Fruit fly (Drosophila melanogaster): Measurements from ENCODE around the gene CG34300.

The CG34300 gene

DNA sequence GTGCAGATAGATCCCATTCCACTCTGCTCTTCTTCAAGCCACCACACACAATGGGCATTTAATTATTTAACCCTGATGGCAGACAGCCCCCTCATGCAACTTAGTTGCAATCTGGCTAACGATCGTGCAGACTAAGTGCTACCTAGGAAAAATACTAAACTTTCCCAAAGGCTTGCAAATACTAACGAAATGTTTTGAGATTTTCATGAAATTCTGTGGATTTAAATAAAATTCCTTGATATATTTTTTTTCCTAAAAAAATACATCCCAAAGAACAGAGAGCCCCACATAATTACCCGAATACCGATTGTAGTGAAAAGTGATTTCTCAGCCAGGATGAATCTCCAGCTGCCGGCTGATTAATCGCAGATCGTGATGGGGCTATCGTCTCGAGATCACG lies 46.9 kb downstream of the CG34300 start:
- TF ChIP-seq toe (GFP tag; optimal IDR thresholded peaks at IDR 0.05) (no peak), Mnt (GFP tag; optimal IDR thresholded peaks at IDR 0.05) (no peak), CG12768 (GFP tag; optimal IDR thresholded peaks at IDR 0.05) (no peak), Clk (GFP tag; optimal IDR thresholded peaks at IDR 0.05) (no peak), cic (GFP tag; optimal IDR thresholded peaks at IDR 0.05) (no peak), CG7101 (tag; optimal IDR thresholded peaks at IDR 0.05) (no peak), bab1 (GFP tag; optimal IDR thresholded peaks at IDR 0.05) (no peak), ovo (GFP tag; optimal IDR thresholded peaks at IDR 0.05) (no peak), CG7045 (GFP tag; optimal IDR thresholded peaks at IDR 0.05) (no peak), CG5204 (GFP tag; optimal IDR thresholded peaks at IDR 0.05) (no peak), CG11617 (GFP tag; optimal IDR thresholded peaks at IDR 0.05) (no peak), Crg-1 (GFP tag; optimal IDR thresholded peaks at IDR 0.05) (no peak), Hr96 (GFP tag; optimal IDR thresholded peaks at IDR 0.05) (no peak)

DNA sequence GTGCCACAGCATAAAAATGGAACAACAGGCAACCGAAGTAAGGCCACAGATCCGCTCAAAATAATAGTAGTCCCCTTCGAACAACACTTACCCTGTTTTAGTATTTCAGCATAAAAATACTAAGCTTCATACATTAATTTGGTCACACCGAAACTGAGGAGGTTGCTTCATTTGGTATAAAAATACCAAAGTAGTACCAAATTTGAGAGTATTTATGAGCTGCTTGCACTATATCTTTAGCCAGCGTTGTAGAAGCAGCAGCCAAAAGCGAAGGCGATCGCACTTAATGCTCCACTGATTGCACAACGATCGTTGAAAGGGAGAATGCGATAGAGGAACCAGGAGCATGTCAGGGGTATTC lies 47.5 kb downstream of the CG34300 start:
- TF ChIP-seq cic (GFP tag; optimal IDR thresholded peaks at IDR 0.05) (no peak), ovo (GFP tag; optimal IDR thresholded peaks at IDR 0.05) (no peak), CG33017 (tag; optimal IDR thresholded peaks at IDR 0.05) (no peak), Crg-1 (GFP tag; optimal IDR thresholded peaks at IDR 0.05) (no peak), pad (GFP tag; optimal IDR thresholded peaks at IDR 0.05) (no peak), CG7045 (GFP tag; optimal IDR thresholded peaks at IDR 0.05) (no peak), kay (GFP tag; ENCODE audit: borderline replicate concordance) (no peak)

DNA sequence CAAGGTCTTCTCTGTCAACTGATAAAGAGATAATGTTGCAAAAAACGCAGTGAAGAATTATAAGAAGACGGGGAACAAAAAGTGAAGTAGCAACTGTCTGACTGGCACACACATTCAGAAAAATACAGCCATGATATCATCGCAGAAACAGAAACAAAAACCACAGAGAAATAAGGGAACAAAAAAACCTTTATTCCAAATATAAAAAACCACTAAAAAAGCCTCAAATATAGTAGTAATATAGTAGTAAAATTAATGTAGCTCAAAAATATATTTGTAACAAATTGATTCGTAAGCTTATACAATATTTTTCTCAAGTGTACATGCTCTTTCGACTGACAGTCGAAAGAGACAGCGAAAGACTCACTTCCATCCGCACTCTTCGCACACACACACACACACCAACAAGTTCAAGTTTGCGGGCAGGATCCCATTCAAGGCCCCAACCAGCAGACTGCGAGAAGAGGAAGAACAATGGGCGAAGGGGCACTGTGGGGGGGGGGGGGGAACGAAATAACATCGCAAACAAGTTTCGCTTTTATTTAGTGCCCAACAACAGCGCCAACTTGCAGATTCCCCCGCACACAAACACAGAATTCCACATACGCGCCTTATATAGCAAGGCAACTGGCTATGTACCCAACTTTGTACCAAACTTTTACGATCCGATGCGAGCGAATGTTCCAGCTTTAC lies 48.0 kb downstream of the CG34300 start:
- TF ChIP-seq CG14711 (tag; optimal IDR thresholded peaks at IDR 0.05), result no peak
- TF ChIP-seq Hr96 (GFP tag; optimal IDR thresholded peaks at IDR 0.05), result no peak
- no peak for TF ChIP-seq pad (GFP tag; optimal IDR thresholded peaks at IDR 0.05)
- TF ChIP-seq CG7101 (tag; optimal IDR thresholded peaks at IDR 0.05), result no peak
- TF ChIP-seq tj (GFP tag; optimal IDR thresholded peaks at IDR 0.05), result no peak
- no peak for TF ChIP-seq cnc (optimal IDR thresholded peaks at IDR 0.05)
- no peak for TF ChIP-seq ovo (GFP tag; optimal IDR thresholded peaks at IDR 0.05)
- TF ChIP-seq bab1 (GFP tag; optimal IDR thresholded peaks at IDR 0.05), result no peak
- TF ChIP-seq CG7045 (GFP tag; optimal IDR thresholded peaks at IDR 0.05), result no peak
- no peak for TF ChIP-seq CG1620 (GFP tag; optimal IDR thresholded peaks at IDR 0.05)
- no peak for TF ChIP-seq CG33017 (tag; optimal IDR thresholded peaks at IDR 0.05)

DNA sequence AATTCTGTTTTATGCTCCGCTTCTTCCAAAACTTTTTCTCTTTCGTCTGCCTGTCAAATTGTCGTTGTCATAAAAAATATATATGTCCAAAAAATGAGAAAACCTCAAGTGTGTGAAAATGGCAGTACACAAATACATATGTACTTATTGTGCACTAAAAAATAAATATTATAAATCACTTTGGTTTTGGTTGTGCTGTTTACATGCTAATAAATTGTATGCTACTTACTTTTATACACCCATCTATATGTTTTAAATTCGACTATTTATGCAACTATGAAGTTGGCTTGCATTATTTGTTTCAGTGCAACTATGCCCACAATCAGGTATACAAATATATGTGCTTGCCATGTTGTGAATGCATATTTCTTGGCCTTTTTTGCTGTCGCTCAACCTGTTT lies 48.9 kb downstream of the CG34300 start:
- TF ChIP-seq pad (GFP tag; optimal IDR thresholded peaks at IDR 0.05), result no peak
- TF ChIP-seq Crg-1 (GFP tag; optimal IDR thresholded peaks at IDR 0.05), result no peak
- no peak for TF ChIP-seq CG14711 (tag; optimal IDR thresholded peaks at IDR 0.05)
- TF ChIP-seq Hr96 (GFP tag; optimal IDR thresholded peaks at IDR 0.05), result no peak
- no peak for TF ChIP-seq Mnt (GFP tag; optimal IDR thresholded peaks at IDR 0.05)
- no peak for TF ChIP-seq Clk (GFP tag; optimal IDR thresholded peaks at IDR 0.05)
- TF ChIP-seq ovo (GFP tag; optimal IDR thresholded peaks at IDR 0.05), result no peak
- TF ChIP-seq CG1620 (GFP tag; optimal IDR thresholded peaks at IDR 0.05), result no peak
- no peak for TF ChIP-seq bab1 (GFP tag; optimal IDR thresholded peaks at IDR 0.05)
- no peak for TF ChIP-seq CG7101 (tag; optimal IDR thresholded peaks at IDR 0.05)
- TF ChIP-seq kay (GFP tag; ENCODE audit: borderline replicate concordance), result no peak
- TF ChIP-seq cic (GFP tag; optimal IDR thresholded peaks at IDR 0.05), result no peak

DNA sequence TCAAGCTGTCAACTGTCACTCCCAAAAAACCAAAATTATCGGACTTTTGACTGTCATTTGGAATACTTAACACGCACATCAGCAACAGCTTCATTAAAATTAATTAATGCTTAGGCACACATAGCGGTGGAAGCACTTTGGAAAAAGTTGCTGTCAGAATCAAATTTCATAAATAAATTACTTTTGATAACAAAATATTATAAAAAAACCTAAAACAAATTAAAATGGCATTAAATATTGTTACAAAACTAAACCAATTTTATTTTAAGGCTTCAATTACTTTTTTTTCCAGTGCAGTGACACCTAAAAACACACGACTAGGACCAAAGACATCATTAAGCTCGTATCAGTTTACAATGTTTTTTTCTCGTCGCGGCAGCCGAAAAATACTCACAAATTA lies 50.2 kb downstream of the CG34300 start:
- TF ChIP-seq Hr96 (GFP tag; optimal IDR thresholded peaks at IDR 0.05), result no peak
- no peak for TF ChIP-seq Crg-1 (GFP tag; optimal IDR thresholded peaks at IDR 0.05)
- no peak for TF ChIP-seq CG33017 (tag; optimal IDR thresholded peaks at IDR 0.05)
- no peak for TF ChIP-seq kay (GFP tag; ENCODE audit: borderline replicate concordance)
- TF ChIP-seq Mnt (GFP tag; optimal IDR thresholded peaks at IDR 0.05), result no peak
- TF ChIP-seq tj (GFP tag; optimal IDR thresholded peaks at IDR 0.05), result no peak
- TF ChIP-seq CG11617 (GFP tag; optimal IDR thresholded peaks at IDR 0.05), result no peak
- no peak for TF ChIP-seq CG5204 (GFP tag; optimal IDR thresholded peaks at IDR 0.05)
- no peak for TF ChIP-seq ovo (GFP tag; optimal IDR thresholded peaks at IDR 0.05)
- no peak for TF ChIP-seq cic (GFP tag; optimal IDR thresholded peaks at IDR 0.05)
- TF ChIP-seq CG12768 (GFP tag; optimal IDR thresholded peaks at IDR 0.05), result no peak
- no peak for TF ChIP-seq bab1 (GFP tag; optimal IDR thresholded peaks at IDR 0.05)
- no peak for TF ChIP-seq CG7101 (tag; optimal IDR thresholded peaks at IDR 0.05)
- TF ChIP-seq CG7045 (GFP tag; optimal IDR thresholded peaks at IDR 0.05), result no peak
- TF ChIP-seq toe (GFP tag; optimal IDR thresholded peaks at IDR 0.05), result no peak
- TF ChIP-seq pad (GFP tag; optimal IDR thresholded peaks at IDR 0.05), result no peak
- TF ChIP-seq CG1620 (GFP tag; optimal IDR thresholded peaks at IDR 0.05), result no peak
- TF ChIP-seq Clk (GFP tag; optimal IDR thresholded peaks at IDR 0.05), result no peak
